Worm (Caenorhabditis elegans): ENCODE measurements around the gene angl-1.
A peak's percentile ranks its signal among the peaks of the same experiment; 100 is the strongest.
"Not testable (repeated sequence)": the region's sequence is repeated elsewhere in the genome, so short reads cannot be mapped to it uniquely, and the experiment has no call there.

Gene angl-1

DNA sequence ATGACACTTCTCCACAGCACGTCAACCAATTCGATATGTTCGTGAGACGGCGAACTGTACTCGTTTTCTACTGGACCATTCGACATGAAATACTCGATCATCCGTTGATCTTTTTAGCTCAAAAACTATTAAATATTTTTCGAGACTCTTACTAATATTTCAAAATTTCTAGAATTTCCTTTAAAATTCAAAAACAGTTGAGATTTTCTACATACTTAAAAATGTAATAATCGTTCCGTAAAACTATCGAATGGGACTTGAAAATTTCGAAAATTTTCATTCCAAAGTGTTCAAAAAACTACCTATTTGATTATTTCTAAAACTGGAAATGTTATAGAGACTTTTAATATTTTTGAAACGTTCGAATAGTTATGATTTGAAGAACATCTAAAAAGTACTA, 27.5 kb upstream of the angl-1 start, which contains the start of gene sknr-1:
Gene sknr-1, minus strand, starts transcription at position 101 of the 400 bp plus-strand sequence.
- TF ChIP-seq lin-32 (GFP tag; optimal IDR thresholded peaks at IDR 0.05); ceh-83 (GFP tag; optimal IDR thresholded peaks at IDR 0.05); elt-1 (tag; optimal IDR thresholded peaks at IDR 0.05; ENCODE audit: borderline replicate concordance, insufficient read depth): not testable (repeated sequence)

DNA sequence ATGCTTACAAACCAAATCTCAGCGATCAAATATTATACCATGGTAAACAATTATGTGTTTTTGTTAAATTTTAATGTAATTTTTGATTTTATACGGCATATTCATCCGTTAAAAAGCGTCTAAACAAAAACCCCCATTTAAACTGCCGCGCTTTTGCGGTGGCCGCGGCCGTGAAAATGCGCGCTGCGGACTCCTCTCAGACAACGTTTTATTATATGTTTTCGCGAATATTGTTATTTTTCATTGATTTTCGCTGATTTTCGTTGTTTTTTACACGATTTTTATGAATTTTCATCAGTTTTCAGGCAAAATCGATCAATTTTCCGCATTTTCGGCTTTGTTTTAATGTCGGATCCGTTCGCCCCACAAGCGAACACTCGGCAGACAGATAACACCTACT, 14.3 kb upstream of the angl-1 start, which contains the start of gene W02H5.19:
Gene W02H5.19, plus strand, starts transcription at position 346 of the 400 bp plus-strand sequence.
- TF ChIP-seq mep-1 (tag; optimal IDR thresholded peaks at IDR 0.05): peak; percentile 36
- TF ChIP-seq lin-13 (tag; optimal IDR thresholded peaks at IDR 0.05): peak; percentile 6
- peak; percentile 36 for TF ChIP-seq mls-2 (tag; optimal IDR thresholded peaks at IDR 0.05)
- TF ChIP-seq nhr-237 (tag; optimal IDR thresholded peaks at IDR 0.05): peak; percentile 46
- no peak for TF ChIP-seq elt-1 (tag; optimal IDR thresholded peaks at IDR 0.05; ENCODE audit: borderline replicate concordance, insufficient read depth)
- peak; percentile 2 for TF ChIP-seq cnd-1 (tag; optimal IDR thresholded peaks at IDR 0.05)
- TF ChIP-seq pha-4 (tag; optimal IDR thresholded peaks at IDR 0.05): peak; percentile 39
- no peak for TF ChIP-seq nhr-28 (tag; optimal IDR thresholded peaks at IDR 0.05)
- TF ChIP-seq sptf-1 (tag; optimal IDR thresholded peaks at IDR 0.05): peak; percentile 44
- TF ChIP-seq ces-1 (GFP tag; optimal IDR thresholded peaks at IDR 0.05): peak; percentile 26

- no peak for TF ChIP-seq blmp-1 (tag; optimal IDR thresholded peaks at IDR 0.05)
- TF ChIP-seq cnd-1 (tag; optimal IDR thresholded peaks at IDR 0.05): no peak
- no peak for TF ChIP-seq ceh-83 (GFP tag; optimal IDR thresholded peaks at IDR 0.05)
- TF ChIP-seq unc-120 (tag; optimal IDR thresholded peaks at IDR 0.05; ENCODE audit: poor library complexity, severe bottlenecking): no peak
- no peak for TF ChIP-seq nhr-12 (tag; optimal IDR thresholded peaks at IDR 0.05)
- TF ChIP-seq sptf-1 (tag; optimal IDR thresholded peaks at IDR 0.05): no peak
Observed at ce11 chrV:2639035-2639434, 13.8 kb upstream of the angl-1 start, which contains the start of gene W02H5.2. TSS of gene W02H5.2 (plus strand) at chrV:2639335.

DNA sequence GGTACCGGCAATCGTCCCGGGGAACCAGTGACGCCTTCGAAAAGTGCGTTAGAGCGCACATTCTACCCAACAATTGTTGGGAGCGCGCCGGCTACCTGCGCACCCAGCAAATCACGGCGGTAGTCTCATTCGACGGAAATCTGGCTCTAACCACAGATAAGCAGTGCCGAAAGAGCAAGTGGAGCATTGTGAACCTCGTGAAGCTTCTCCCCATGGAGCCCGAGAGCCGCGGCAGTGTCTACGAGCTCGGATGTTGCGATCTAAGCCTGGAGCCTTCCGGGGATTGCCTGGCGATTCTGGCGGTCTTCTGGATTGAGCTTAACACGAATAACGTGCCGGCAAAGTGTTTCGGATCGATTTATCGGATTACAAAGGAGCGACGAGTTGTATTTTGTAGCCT, 13.4 kb upstream of the angl-1 start:
- TF ChIP-seq ceh-43 (GFP tag; optimal IDR thresholded peaks at IDR 0.05): no peak
- TF ChIP-seq cnd-1 (tag; optimal IDR thresholded peaks at IDR 0.05): no peak
- no peak for TF ChIP-seq lin-13 (tag; optimal IDR thresholded peaks at IDR 0.05)
- no peak for TF ChIP-seq sptf-1 (tag; optimal IDR thresholded peaks at IDR 0.05)
- TF ChIP-seq zip-8 (tag; optimal IDR thresholded peaks at IDR 0.05): no peak
- no peak for TF ChIP-seq nhr-237 (tag; optimal IDR thresholded peaks at IDR 0.05)
- TF ChIP-seq mab-5 (tag; optimal IDR thresholded peaks at IDR 0.05): no peak
- no peak for TF ChIP-seq mls-2 (tag; optimal IDR thresholded peaks at IDR 0.05)
- TF ChIP-seq ham-2 (GFP tag; optimal IDR thresholded peaks at IDR 0.05): no peak
- no peak for TF ChIP-seq lsy-2 (tag; optimal IDR thresholded peaks at IDR 0.05)
- no peak for TF ChIP-seq drap-1 (GFP tag; optimal IDR thresholded peaks at IDR 0.05)
- TF ChIP-seq unc-39 (tag; optimal IDR thresholded peaks at IDR 0.05): no peak
- no peak for TF ChIP-seq ceh-83 (GFP tag; optimal IDR thresholded peaks at IDR 0.05)
- TF ChIP-seq flh-1 (GFP tag; optimal IDR thresholded peaks at IDR 0.05): no peak
- no peak for TF ChIP-seq nhr-76 (tag; optimal IDR thresholded peaks at IDR 0.05)

DNA sequence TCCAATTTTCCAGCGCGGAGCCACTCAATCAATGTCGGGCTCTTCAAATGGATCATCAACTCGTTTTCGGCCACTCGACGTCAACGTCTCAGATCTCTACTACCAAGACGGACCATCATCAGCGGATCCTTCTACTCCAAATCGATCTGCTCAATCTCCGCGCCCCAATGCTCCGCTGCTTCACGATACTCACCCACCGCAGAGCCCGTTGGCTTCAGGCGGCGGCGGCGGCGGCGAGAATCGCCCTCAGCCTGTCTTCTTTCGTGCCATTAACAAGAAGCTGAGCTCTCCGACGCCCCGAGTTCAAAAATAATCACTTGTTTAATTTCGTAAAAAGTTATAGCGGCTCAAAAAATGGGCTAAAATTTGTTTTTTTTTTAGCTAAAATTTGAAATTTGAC, 6.8 kb upstream of the angl-1 start:
- TF ChIP-seq elt-1 (tag; optimal IDR thresholded peaks at IDR 0.05; ENCODE audit: borderline replicate concordance, insufficient read depth) (no peak), nhr-76 (tag; optimal IDR thresholded peaks at IDR 0.05) (no peak), ceh-39 (tag; optimal IDR thresholded peaks at IDR 0.05) (no peak), sem-2 (GFP tag; optimal IDR thresholded peaks at IDR 0.05) (no peak), nhr-28 (tag; optimal IDR thresholded peaks at IDR 0.05) (no peak), unc-62 (GFP tag; optimal IDR thresholded peaks at IDR 0.05) (no peak), sptf-1 (tag; optimal IDR thresholded peaks at IDR 0.05) (no peak), nhr-2 (tag; optimal IDR thresholded peaks at IDR 0.05) (no peak), lin-32 (GFP tag; optimal IDR thresholded peaks at IDR 0.05) (no peak), unc-39 (tag; optimal IDR thresholded peaks at IDR 0.05) (no peak), ceh-83 (GFP tag; optimal IDR thresholded peaks at IDR 0.05) (no peak), nhr-237 (tag; optimal IDR thresholded peaks at IDR 0.05) (no peak), ztf-11 (tag; optimal IDR thresholded peaks at IDR 0.05) (no peak), snpc-4 (tag; optimal IDR thresholded peaks at IDR 0.05) (no peak), nhr-12 (tag; optimal IDR thresholded peaks at IDR 0.05) (no peak), blmp-1 (tag; optimal IDR thresholded peaks at IDR 0.05) (no peak)
